Worm (Caenorhabditis elegans): ENCODE results near the gene hrg-3.

Gene hrg-3

ce11 chrV:9765622-9766021 lies 9.4 kb downstream of the hrg-3 start:
- TF ChIP-seq C34F6.9 (tag; optimal IDR thresholded peaks at IDR 0.05) = peak; percentile 39
- TF ChIP-seq lin-11 (tag; optimal IDR thresholded peaks at IDR 0.05) = no peak
- no peak for TF ChIP-seq snpc-4 (tag; optimal IDR thresholded peaks at IDR 0.05)
- TF ChIP-seq nhr-129 (tag; optimal IDR thresholded peaks at IDR 0.05) = no peak
- no peak for TF ChIP-seq nhr-21 (tag; optimal IDR thresholded peaks at IDR 0.05)
- peak; percentile 0 for TF ChIP-seq zag-1 (tag; optimal IDR thresholded peaks at IDR 0.05)
- TF ChIP-seq blmp-1 (tag; optimal IDR thresholded peaks at IDR 0.05; ENCODE audit: insufficient read depth) = no peak
- TF ChIP-seq sem-4 (tag; optimal IDR thresholded peaks at IDR 0.05) = peak; percentile 12
- no peak for TF ChIP-seq mdl-1 (tag; optimal IDR thresholded peaks at IDR 0.05)
- TF ChIP-seq peb-1 (tag; optimal IDR thresholded peaks at IDR 0.05) = no peak
- TF ChIP-seq nhr-6 (tag; optimal IDR thresholded peaks at IDR 0.05) = peak; percentile 2
- no peak for TF ChIP-seq ceh-16 (tag; optimal IDR thresholded peaks at IDR 0.05)
- TF ChIP-seq sma-9 (GFP tag; optimal IDR thresholded peaks at IDR 0.05) = peak; percentile 59
- TF ChIP-seq sma-9 (tag; optimal IDR thresholded peaks at IDR 0.05) = no peak
- TF ChIP-seq elt-1 (tag; optimal IDR thresholded peaks at IDR 0.05) = no peak
- peak; percentile 20 to 81 for TF ChIP-seq lsy-2 (tag; optimal IDR thresholded peaks at IDR 0.05)

- TF ChIP-seq mbf-1 (tag; optimal IDR thresholded peaks at IDR 0.05) = no peak
- TF ChIP-seq skn-1 (tag; optimal IDR thresholded peaks at IDR 0.05) = no peak
Measured at ce11 chrV:9767941-9768340, 11.7 kb downstream of the hrg-3 start.

- TF ChIP-seq zag-1 (tag; optimal IDR thresholded peaks at IDR 0.05) = peak; percentile 54
- no peak for TF ChIP-seq sma-3 (GFP tag; optimal IDR thresholded peaks at IDR 0.05)
- TF ChIP-seq unc-39 (tag; optimal IDR thresholded peaks at IDR 0.05) = no peak
- TF ChIP-seq lsy-2 (tag; optimal IDR thresholded peaks at IDR 0.05) = peak in 1 of 2 experiments; percentile 30
- TF ChIP-seq C34F6.9 (tag; optimal IDR thresholded peaks at IDR 0.05) = no peak
- TF ChIP-seq elt-1 (tag; optimal IDR thresholded peaks at IDR 0.05) = no peak
- TF ChIP-seq ceh-16 (tag; optimal IDR thresholded peaks at IDR 0.05) = no peak
- TF ChIP-seq ama-1 (optimal IDR thresholded peaks at IDR 0.05) = no peak
- no peak for TF ChIP-seq mab-5 (tag; optimal IDR thresholded peaks at IDR 0.05)
- peak; percentile 56 for TF ChIP-seq sma-9 (GFP tag; optimal IDR thresholded peaks at IDR 0.05)
- TF ChIP-seq sma-9 (tag; optimal IDR thresholded peaks at IDR 0.05) = no peak
Measured at ce11 chrV:9768828-9769778, 12.8 kb downstream of the hrg-3 start, which contains the start of gene unc-42. Gene unc-42, minus strand, starts transcription at chrV:9769391.

ce11 chrV:9771311-9771710 lies 15.0 kb downstream of the hrg-3 start:
- TF ChIP-seq ZK546.5 (tag; optimal IDR thresholded peaks at IDR 0.05) (no peak), nhr-77 (tag; optimal IDR thresholded peaks at IDR 0.05) (no peak), skn-1 (tag; optimal IDR thresholded peaks at IDR 0.05) (no peak)

ce11 chrV:9771970-9772369 lies 15.7 kb downstream of the hrg-3 start, which contains the start of gene F46B6.2:
Gene F46B6.2, plus strand, starts transcription at chrV:9772285.
- TF ChIP-seq lin-13 (GFP tag; optimal IDR thresholded peaks at IDR 0.05) (no peak), gmeb-1 (tag; optimal IDR thresholded peaks at IDR 0.05) (no peak), nhr-21 (tag; optimal IDR thresholded peaks at IDR 0.05) (no peak), ceh-16 (tag; optimal IDR thresholded peaks at IDR 0.05) (no peak), skn-1 (tag; optimal IDR thresholded peaks at IDR 0.05) (no peak), sem-4 (tag; optimal IDR thresholded peaks at IDR 0.05) (no peak), unc-62 (GFP tag; optimal IDR thresholded peaks at IDR 0.05) (no peak), egl-27 (tag; optimal IDR thresholded peaks at IDR 0.05) (no peak), sma-9 (GFP tag; optimal IDR thresholded peaks at IDR 0.05) (no peak), sma-9 (tag; optimal IDR thresholded peaks at IDR 0.05) (no peak), nhr-10 (tag; optimal IDR thresholded peaks at IDR 0.05) (no peak), lin-39 (tag; optimal IDR thresholded peaks at IDR 0.05) (no peak), peb-1 (tag; optimal IDR thresholded peaks at IDR 0.05) (no peak), nhr-25 (tag; optimal IDR thresholded peaks at IDR 0.05) (no peak), ztf-4 (tag; optimal IDR thresholded peaks at IDR 0.05) (no peak), ama-1 (optimal IDR thresholded peaks at IDR 0.05) (no peak)

All from whole organism, L2 larva.